Fruit fly (Drosophila melanogaster): Measurements from ENCODE around the gene CG1265.

CG1265 gene

DNA sequence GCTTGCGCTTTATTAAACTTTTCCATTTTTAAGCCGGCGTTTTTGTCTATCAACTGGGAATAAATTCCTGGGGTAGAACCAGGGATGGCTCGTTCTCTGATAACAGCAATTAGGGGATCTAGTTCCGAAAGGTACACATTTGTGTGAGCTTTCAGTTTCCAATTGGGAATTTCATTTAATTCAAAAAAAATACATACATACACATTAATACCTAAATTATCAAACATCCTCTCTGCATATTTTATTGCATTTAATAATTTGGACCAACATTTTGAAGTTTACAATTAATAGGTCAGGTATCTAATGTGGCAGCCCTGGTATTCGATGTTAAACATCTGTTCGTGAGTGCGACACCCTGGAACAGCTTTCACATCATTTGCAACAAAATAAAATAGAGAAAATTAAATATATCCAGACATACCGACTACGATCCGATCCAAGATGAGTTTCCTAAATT lies 4.6 kb downstream of the CG1265 start, which contains the start of the genes CG15011 and CG1309 (continued):
- TF ChIP-seq slp2 (GFP tag; optimal IDR thresholded peaks at IDR 0.05) = peak; percentile 78
- peak; percentile 81 for TF ChIP-seq CG4854 (GFP tag; optimal IDR thresholded peaks at IDR 0.05)
- peak; percentile 66 for TF ChIP-seq oc (tag; optimal IDR thresholded peaks at IDR 0.05)
- TF ChIP-seq MTF-1 (GFP tag; optimal IDR thresholded peaks at IDR 0.05; ENCODE audit: borderline replicate concordance) = no peak
- peak; percentile 23 for TF ChIP-seq org-1 (GFP tag; optimal IDR thresholded peaks at IDR 0.05)
- no peak for TF ChIP-seq tna (GFP tag; IDR thresholded peaks at IDR 0.05; ENCODE audit: partially characterized antibody)
- TF ChIP-seq mam (GFP tag; optimal IDR thresholded peaks at IDR 0.05) = peak; percentile 91
- TF ChIP-seq vvl (GFP tag; IDR thresholded peaks at IDR 0.05) = peak; percentile 84
- no peak for TF ChIP-seq HLH4C (GFP tag; IDR thresholded peaks at IDR 0.05; ENCODE audit: partially characterized antibody)
- TF ChIP-seq CG12942 (GFP tag; optimal IDR thresholded peaks at IDR 0.05) = peak; percentile 60
- peak; percentile 32; the same call in 1 of the 2 replicates for TF ChIP-seq dan (GFP tag; IDR thresholded peaks at IDR 0.05)
- peak; percentile 87 for TF ChIP-seq da (GFP tag; optimal IDR thresholded peaks at IDR 0.05)
- peak; percentile 86 for TF ChIP-seq luna (GFP tag; optimal IDR thresholded peaks at IDR 0.05)
- peak; percentile 88 for TF ChIP-seq CG13624 (GFP tag; optimal IDR thresholded peaks at IDR 0.05)
- TF ChIP-seq CG13894 (tag; optimal IDR thresholded peaks at IDR 0.05) = peak; percentile 82
- TF ChIP-seq Dref (GFP tag; IDR thresholded peaks at IDR 0.05) = no peak
- peak in 1 of 2 experiments; percentile 46 for TF ChIP-seq Hr78 (GFP tag; optimal IDR thresholded peaks at IDR 0.05)
- peak; percentile 67 for TF ChIP-seq tap (tag; optimal IDR thresholded peaks at IDR 0.05)
- TF ChIP-seq CG31388 (GFP tag; optimal IDR thresholded peaks at IDR 0.05) = peak; percentile 51
- TF ChIP-seq CG2889 (GFP tag; IDR thresholded peaks at IDR 0.05) = peak; percentile 74; the same call in 2 of the 3 replicates
- peak; percentile 73 for TF ChIP-seq CG11695 (GFP tag; IDR thresholded peaks at IDR 0.05)
- peak; percentile 0 for TF ChIP-seq CG6765 (GFP tag; optimal IDR thresholded peaks at IDR 0.05)
- no peak for TF ChIP-seq bowl (GFP tag; IDR thresholded peaks at IDR 0.05)
- TF ChIP-seq MBD-R2 (GFP tag; IDR thresholded peaks at IDR 0.05) = peak; percentile 97
- peak; percentile 72 for TF ChIP-seq esg (GFP tag; conservative IDR thresholded peaks at IDR 0.05)
- no peak for TF ChIP-seq CG7745 (tag; optimal IDR thresholded peaks at IDR 0.05)
- TF ChIP-seq klu (GFP tag; IDR thresholded peaks at IDR 0.05) = peak; percentile 69; the same call in 1 of the 2 replicates
- TF ChIP-seq CG9797 (GFP tag; optimal IDR thresholded peaks at IDR 0.05) = peak; percentile 32
- TF ChIP-seq TFAM (GFP tag; optimal IDR thresholded peaks at IDR 0.05) = peak; percentile 17
- peak; percentile 62 for TF ChIP-seq CG17186 (GFP tag; optimal IDR thresholded peaks at IDR 0.05)
- TF ChIP-seq HmgZ (tag; optimal IDR thresholded peaks at IDR 0.05) = peak; percentile 94
- peak; percentile 81 for TF ChIP-seq CG10267 (tag; optimal IDR thresholded peaks at IDR 0.05)
- TF ChIP-seq Camta (GFP tag; optimal IDR thresholded peaks at IDR 0.05) = peak; percentile 84
- no peak for TF ChIP-seq h (optimal IDR thresholded peaks at IDR 0.05)
- TF ChIP-seq CG10209 (GFP tag; optimal IDR thresholded peaks at IDR 0.05) = peak; percentile 77
- peak; percentile 8 for TF ChIP-seq schlank (tag; optimal IDR thresholded peaks at IDR 0.05)
- peak; percentile 39; the same call in 1 of the 2 replicates for TF ChIP-seq inv (GFP tag; IDR thresholded peaks at IDR 0.05; ENCODE audit: partially characterized antibody)
- TF ChIP-seq CG7987 (GFP tag; optimal IDR thresholded peaks at IDR 0.05) = peak; percentile 45

DNA sequence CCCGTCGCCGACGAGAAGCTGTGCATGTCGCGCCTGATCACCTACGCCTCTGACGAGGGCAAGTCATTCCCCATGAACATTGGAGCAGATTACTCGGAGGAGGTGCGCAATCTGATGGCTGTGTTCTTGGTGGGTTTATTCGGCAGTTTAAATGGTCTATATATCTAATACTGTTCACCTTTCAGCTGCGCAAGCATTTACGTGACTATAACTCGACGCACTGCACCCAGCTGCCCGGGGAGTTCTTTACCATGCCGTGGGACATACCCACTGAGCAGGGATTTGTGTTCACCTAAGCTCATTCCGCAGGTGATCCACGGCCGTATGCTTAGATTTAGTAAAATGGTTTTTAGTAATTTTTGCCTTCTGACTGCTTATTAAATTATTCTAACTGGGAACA lies 6.6 kb downstream of the CG1265 start:
- TF ChIP-seq unpg (GFP tag; optimal IDR thresholded peaks at IDR 0.05) = no peak
- TF ChIP-seq cato (GFP tag; optimal IDR thresholded peaks at IDR 0.05; ENCODE audit: borderline replicate concordance) = no peak
- TF ChIP-seq CG8924 (tag; optimal IDR thresholded peaks at IDR 0.05) = no peak
- peak; percentile 50 for TF ChIP-seq Med (GFP tag)
- peak; percentile 51 for TF ChIP-seq sens (GFP tag)
- no peak for TF ChIP-seq CG14667 (GFP tag; IDR thresholded peaks at IDR 0.05)
- no peak for TF ChIP-seq CG7839 (tag; optimal IDR thresholded peaks at IDR 0.05)
- no peak for TF ChIP-seq CG4854 (GFP tag; optimal IDR thresholded peaks at IDR 0.05)
- TF ChIP-seq CG32767 (GFP tag; IDR thresholded peaks at IDR 0.05) = no peak
- TF ChIP-seq peb (GFP tag; IDR thresholded peaks at IDR 0.05) = no peak
- no peak for TF ChIP-seq CG9437 (GFP tag; optimal IDR thresholded peaks at IDR 0.05)
- no peak for TF ChIP-seq az2 (GFP tag; optimal IDR thresholded peaks at IDR 0.05)
- TF ChIP-seq ind (GFP tag; optimal IDR thresholded peaks at IDR 0.05) = no peak
- TF ChIP-seq gce (GFP tag; IDR thresholded peaks at IDR 0.05) = no peak
- TF ChIP-seq CG2116 (GFP tag; optimal IDR thresholded peaks at IDR 0.05) = no peak
- no peak for TF ChIP-seq hkb (optimal IDR thresholded peaks at IDR 0.05)
- no peak for TF ChIP-seq hkb (GFP tag; IDR thresholded peaks at IDR 0.05)
